Worm (Caenorhabditis elegans) whole organism, midembryonic: Measurements from ENCODE around the gene srbc-78.

Experiments
- T22C8.4 ChIP-seq: fragments of 200-800 bp; sonication (Bioruptor generic); IDR thresholded peaks from 2 replicates; pipeline ENCODE4 v1.3.6; 2022; ENCODE audit warnings: missing genetic modification characterization, missing compliant biosample characterization
- flt-1 ChIP-seq: fragments of 200-800 bp; sonication (Bioruptor generic); IDR thresholded peaks from 2 replicates; pipeline ENCODE4 v1.3.6; 2022; ENCODE audit warnings: missing genetic modification characterization, missing compliant biosample characterization
- klf-2 ChIP-seq: fragments of 200-800 bp; sonication (Bioruptor generic); conservative IDR thresholded peaks from 2 replicates; pipeline ENCODE4 v1.3.6; 2022; ENCODE audit warnings: missing genetic modification reagents, missing genetic modification characterization, missing compliant biosample characterization
- med-1 ChIP-seq: sonication (generic microtip); optimal IDR thresholded peaks from 2 replicates; lab custom pipeline; 2017; ENCODE audit warnings: missing genetic modification characterization, mild to moderate bottlenecking, missing compliant biosample characterization, antibody characterized with exemption, missing genetic modification reagents; ENCODE audit not compliant: insufficient read depth
- ref-1 ChIP-seq: fragments of 200-800 bp; sonication (Bioruptor generic); conservative IDR thresholded peaks from 2 replicates; pipeline ENCODE4 v1.3.6; 2022; ENCODE audit warnings: missing genetic modification reagents, missing genetic modification characterization, missing compliant biosample characterization
- ztf-29 ChIP-seq: fragments of 200-800 bp; sonication (Bioruptor generic); IDR thresholded peaks from 2 replicates; pipeline ENCODE4 v1.3.6; 2022; ENCODE audit warnings: missing genetic modification reagents, missing genetic modification characterization, missing compliant biosample characterization

- no peak for TF ChIP-seq flt-1 (GFP tag; lab: Robert Waterston, UW)
- no peak for TF ChIP-seq ztf-29
- no peak for TF ChIP-seq ref-1
- no peak for TF ChIP-seq T22C8.4
- no peak for TF ChIP-seq med-1 (GFP tag; lab: Kevin White, UChicago)
- TF ChIP-seq klf-2 (GFP tag; lab: Robert Waterston, UW) = no peak
Measured at ce11 chrV:20489102-20489501, at the start of gene srbc-78.
